Worm (Caenorhabditis elegans): Measurements from ENCODE around the gene F02C12.1.

DNA sequence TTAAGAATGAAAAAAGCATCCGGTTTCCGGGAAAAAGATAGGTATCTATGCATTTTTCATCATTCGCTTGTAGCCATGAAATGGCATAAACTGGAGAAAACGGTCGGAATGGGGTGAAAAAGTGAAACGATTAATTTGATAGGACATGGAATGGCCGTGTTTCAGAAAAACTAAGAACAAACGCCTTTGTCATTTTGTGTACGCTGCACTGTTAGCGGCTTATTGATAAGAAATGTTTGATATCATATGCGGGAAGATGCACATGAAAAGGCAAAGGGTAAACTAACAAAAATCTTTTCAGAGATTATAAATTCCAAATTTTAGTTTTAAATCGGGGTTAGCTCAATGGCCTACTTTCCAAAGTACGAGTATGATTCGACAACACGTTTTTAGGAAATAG, 19.2 kb downstream of the F02C12.1 start:
- TF ChIP-seq mab-5 (tag; optimal IDR thresholded peaks at IDR 0.05), result no peak
- TF ChIP-seq ceh-82 (tag; optimal IDR thresholded peaks at IDR 0.05), result no peak
- no peak for TF ChIP-seq F13H6.1 (tag; optimal IDR thresholded peaks at IDR 0.05)
